Fruit fly (Drosophila melanogaster) whole organism, wandering third instar larva: ENCODE measurements around the gene ais.

Experiments used
- Abd-B ChIP-seq: fragments of >200 bp; optimal IDR thresholded peaks from 2 replicates; lab custom pipeline; 2017; ENCODE audit warnings: missing biosample characterization, missing genetic modification characterization
- CG32264 ChIP-seq: fragments of 200-800 bp; sonication (Bioruptor generic); optimal IDR thresholded peaks from 2 replicates; lab custom pipeline; 2016; ENCODE audit warnings: missing biosample characterization, missing genetic modification characterization
- CG9705 ChIP-seq: fragments of 200-800 bp; sonication (Bioruptor generic); optimal IDR thresholded peaks from 2 replicates; lab custom pipeline; 2018; ENCODE audit warnings: missing biosample characterization, mild to moderate bottlenecking, missing genetic modification characterization
- CrebA ChIP-seq: fragments of 200-800 bp; sonication (Bioruptor generic); optimal IDR thresholded peaks from 2 replicates; lab custom pipeline; 2016; ENCODE audit warnings: missing biosample characterization, mild to moderate bottlenecking, missing genetic modification characterization, borderline replicate concordance
- Dfd ChIP-seq: fragments of >200 bp; optimal IDR thresholded peaks from 2 replicates; lab custom pipeline; 2017; ENCODE audit warnings: missing biosample characterization, missing genetic modification characterization
- Dif ChIP-seq: fragments of 200-275, 200-300 bp; sonication (Bioruptor generic); optimal IDR thresholded peaks from 2 replicates; lab custom pipeline; 2018; ENCODE audit warnings: missing biosample characterization, missing genetic modification characterization; ENCODE audit not compliant: partially characterized antibody
- HLH106 ChIP-seq: fragments of 200-800 bp; optimal IDR thresholded peaks from 3 replicates; lab custom pipeline; 2019; ENCODE audit warnings: missing biosample characterization, mild to moderate bottlenecking, missing genetic modification characterization, moderate library complexity
- Hnf4 ChIP-seq: fragments of 200-800 bp; sonication (Bioruptor generic); optimal IDR thresholded peaks from 2 replicates; lab custom pipeline; 2016; ENCODE audit warnings: missing biosample characterization, mild to moderate bottlenecking, missing genetic modification characterization
- Hr78 ChIP-seq: fragments of >200 bp; optimal IDR thresholded peaks from 2 replicates; lab custom pipeline; 2017; ENCODE audit warnings: missing biosample characterization, missing genetic modification characterization
- Hr83 ChIP-seq: fragments of 200-300 bp; sonication (Bioruptor generic); optimal IDR thresholded peaks from 2 replicates; lab custom pipeline; 2016; ENCODE audit warnings: missing biosample characterization, mild to moderate bottlenecking, missing genetic modification characterization, moderate library complexity; ENCODE audit not compliant: poor library complexity, severe bottlenecking
- Jra ChIP-seq: sonication (Bioruptor generic); optimal IDR thresholded peaks from 2 replicates; lab custom pipeline; 2016; ENCODE audit warnings: missing biosample characterization, missing genetic modification characterization
- Myc ChIP-seq: fragments of >200 bp; optimal IDR thresholded peaks from 2 replicates; lab custom pipeline; 2017
- N ChIP-seq: fragments of >200 bp; optimal IDR thresholded peaks from 2 replicates; lab custom pipeline; 2018; ENCODE audit warnings: missing biosample characterization, missing external identifiers, missing genetic modification characterization
- OdsH ChIP-seq: fragments of 200-800 bp; sonication (Bioruptor generic); optimal IDR thresholded peaks from 2 replicates; lab custom pipeline; 2016; ENCODE audit warnings: missing biosample characterization, mild to moderate bottlenecking, missing genetic modification characterization
- Rel ChIP-seq, 2 experiments: fragments of 200-800 bp; sonication (Bioruptor generic) in 1 of 2; optimal IDR thresholded peaks; 2 replicates in 1 of 2; 3 replicates in 1 of 2; lab custom pipeline; 2016 to 2019; ENCODE audit warnings: mild to moderate bottlenecking in 2 of 2, missing biosample characterization in 2 of 2, missing genetic modification characterization in 2 of 2, moderate library complexity in 1 of 2
- Sp1 ChIP-seq: fragments of 200-800 bp; sonication (Bioruptor generic); optimal IDR thresholded peaks from 3 replicates; lab custom pipeline; 2019; ENCODE audit warnings: missing biosample characterization, mild to moderate bottlenecking, missing genetic modification characterization, moderate library complexity
- Vsx2 ChIP-seq: fragments of 200-300, 225-300 bp; sonication (Bioruptor generic); optimal IDR thresholded peaks from 2 replicates; lab custom pipeline; 2018; ENCODE audit warnings: missing biosample characterization, missing genetic modification characterization; ENCODE audit not compliant: partially characterized antibody
- br ChIP-seq: fragments of 200-800 bp; sonication (Bioruptor generic); optimal IDR thresholded peaks from 2 replicates; lab custom pipeline; 2016; ENCODE audit warnings: missing biosample characterization, missing genetic modification characterization
- brk ChIP-seq: fragments of 200-800 bp; sonication (Bioruptor generic); optimal IDR thresholded peaks from 2 replicates; lab custom pipeline; 2016; ENCODE audit warnings: missing biosample characterization, mild to moderate bottlenecking, missing genetic modification characterization
- dl ChIP-seq, 2 experiments: fragments of 175-275, 200-275 bp in 1 of 2; fragments of 200-275 bp in 1 of 2; sonication (Bioruptor generic); optimal IDR thresholded peaks; lab custom pipeline; 2018; ENCODE audit warnings: mild to moderate bottlenecking in 2 of 2, missing biosample characterization in 2 of 2, missing genetic modification characterization in 2 of 2, moderate library complexity in 2 of 2; ENCODE audit not compliant: partially characterized antibody in 2 of 2, insufficient read depth in 1 of 2
- dmrt93B ChIP-seq: fragments of 200-800 bp; sonication (Bioruptor generic); optimal IDR thresholded peaks from 2 replicates; lab custom pipeline; 2018; ENCODE audit warnings: missing biosample characterization, mild to moderate bottlenecking, missing genetic modification characterization
- ey ChIP-seq: fragments of 200-800 bp; sonication (Bioruptor generic); optimal IDR thresholded peaks from 2 replicates; lab custom pipeline; 2016; ENCODE audit warnings: missing biosample characterization, missing genetic modification characterization
- foxo ChIP-seq, 2 experiments: fragments of 200-800 bp; sonication (Bioruptor generic); optimal IDR thresholded peaks; 2 replicates in 1 of 2; 3 replicates in 1 of 2; lab custom pipeline; 2016 to 2017; ENCODE audit warnings: missing biosample characterization in 2 of 2, missing genetic modification characterization in 2 of 2
- fru ChIP-seq: fragments of 200-800 bp; sonication (Bioruptor generic); optimal IDR thresholded peaks from 3 replicates; lab custom pipeline; 2016; ENCODE audit warnings: missing biosample characterization, mild to moderate bottlenecking, missing genetic modification characterization
- h ChIP-seq: fragments of 200-800 bp; sonication (Bioruptor generic); optimal IDR thresholded peaks from 3 replicates; lab custom pipeline; 2016; ENCODE audit warnings: missing biosample characterization, mild to moderate bottlenecking, missing genetic modification characterization
- jim ChIP-seq: fragments of 175-275, 200-325 bp; sonication (Bioruptor generic); optimal IDR thresholded peaks from 2 replicates; lab custom pipeline; 2016; ENCODE audit warnings: missing biosample characterization, mild to moderate bottlenecking, missing genetic modification characterization
- lola ChIP-seq: fragments of >200 bp; optimal IDR thresholded peaks from 2 replicates; lab custom pipeline; 2017; ENCODE audit warnings: missing biosample characterization, missing genetic modification characterization
- pan ChIP-seq: fragments of >200 bp; optimal IDR thresholded peaks from 2 replicates; lab custom pipeline; 2017
- psq ChIP-seq: fragments of 200-800 bp; sonication (Bioruptor generic); optimal IDR thresholded peaks from 3 replicates; lab custom pipeline; 2017; ENCODE audit warnings: missing biosample characterization, mild to moderate bottlenecking, missing genetic modification characterization, moderate library complexity
- rgr ChIP-seq: fragments of 200-800 bp; sonication (Bioruptor generic); optimal IDR thresholded peaks from 3 replicates; lab custom pipeline; 2016; ENCODE audit warnings: missing biosample characterization, mild to moderate bottlenecking, missing genetic modification characterization
- sage ChIP-seq: fragments of 200-800 bp; sonication (Bioruptor generic); optimal IDR thresholded peaks from 2 replicates; lab custom pipeline; 2016; ENCODE audit warnings: missing biosample characterization, mild to moderate bottlenecking, missing genetic modification characterization
- sv ChIP-seq: fragments of 200-800 bp; sonication (Bioruptor generic); optimal IDR thresholded peaks from 3 replicates; lab custom pipeline; 2016; ENCODE audit warnings: missing biosample characterization, missing genetic modification characterization
- tai ChIP-seq: sonication (Bioruptor generic); optimal IDR thresholded peaks from 2 replicates; lab custom pipeline; 2016; ENCODE audit warnings: missing biosample characterization, missing genetic modification characterization
- woc ChIP-seq: sonication (Bioruptor generic); optimal IDR thresholded peaks from 2 replicates; lab custom pipeline; 2016; ENCODE audit warnings: missing biosample characterization, mild to moderate bottlenecking, missing genetic modification characterization

Gene ais

dm6 chr3L:17842892-17843703 is 38.6 kb upstream of the ais start, which contains the start of gene CG5567:
Gene CG5567 (minus strand): TSS chr3L:17843544.
- TF ChIP-seq brk (GFP tag; lab: Kevin White, UChicago) (no peak), woc (GFP tag; lab: Kevin White, UChicago) (peak; percentile 41), Rel (GFP tag; optimal IDR thresholded peaks at IDR 0.05; lab: Kevin White, UChicago) (no peak), Rel (tag; optimal IDR thresholded peaks at IDR 0.05; lab: Kevin White, UChicago) (peak; percentile 23), foxo (GFP tag; optimal IDR thresholded peaks at IDR 0.05; lab: Kevin White, UChicago) (peak in 1 of 2 experiments; percentile 23)

DNA sequence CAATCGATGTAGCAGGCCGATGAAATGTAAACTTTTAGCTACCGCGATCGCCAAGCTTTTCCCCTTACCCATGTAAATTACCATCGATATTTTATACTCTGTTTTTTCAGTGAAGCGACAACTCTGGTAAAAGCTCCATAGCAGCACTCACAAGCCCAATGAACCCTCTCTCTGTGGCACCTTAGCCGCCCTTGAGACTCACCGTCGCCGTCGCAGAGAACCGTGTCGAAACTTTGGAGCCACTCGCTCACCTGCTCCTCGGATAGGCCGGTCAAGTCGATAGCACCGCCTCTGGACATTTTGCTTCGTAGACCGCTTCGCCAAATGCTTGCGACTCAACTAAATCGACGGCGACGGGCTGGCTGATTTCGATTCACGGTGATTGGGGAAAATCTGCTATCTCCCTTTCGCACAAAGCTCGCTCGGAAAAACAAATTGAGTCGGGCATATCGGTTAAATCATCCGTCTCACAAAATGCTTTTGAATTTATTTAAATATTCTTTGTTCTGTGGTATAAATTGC is 36.6 kb upstream of the ais start, which contains the start of gene CG5577:
Gene CG5577, minus strand, starts transcription at position 343 of the 522 bp plus-strand sequence.
- TF ChIP-seq tai (GFP tag; lab: Kevin White, UChicago) (no peak), lola (GFP tag; lab: Kevin White, UChicago) (no peak), CG9705 (GFP tag; lab: Kevin White, UChicago) (no peak), fru (GFP tag; lab: Kevin White, UChicago) (peak; percentile 26), rgr (GFP tag; lab: Kevin White, UChicago) (peak; percentile 16), woc (GFP tag; lab: Kevin White, UChicago) (peak; percentile 43), Vsx2 (no peak), brk (GFP tag; lab: Kevin White, UChicago) (no peak), sage (no peak), Dif (GFP tag; lab: Kevin White, UChicago) (peak; percentile 48), ey (GFP tag; lab: Kevin White, UChicago) (no peak), dl (GFP tag; optimal IDR thresholded peaks at IDR 0.05; lab: Kevin White, UChicago; ENCODE audit: insufficient read depth in 1 of 2, partially characterized antibody in 2 of 2) (no peak), Rel (GFP tag; optimal IDR thresholded peaks at IDR 0.05; lab: Kevin White, UChicago) (no peak), Rel (tag; optimal IDR thresholded peaks at IDR 0.05; lab: Kevin White, UChicago) (peak; percentile 33), psq (GFP tag; lab: Kevin White, UChicago) (no peak), Hnf4 (no peak), OdsH (peak; percentile 5), dmrt93B (GFP tag; lab: Kevin White, UChicago) (no peak), foxo (GFP tag; optimal IDR thresholded peaks at IDR 0.05; lab: Kevin White, UChicago) (no peak), br (peak; percentile 10), Myc (lab: Kevin White, UChicago) (no peak), CrebA (GFP tag; lab: Kevin White, UChicago) (no peak), Sp1 (GFP tag; lab: Kevin White, UChicago) (peak; percentile 47), h (GFP tag; lab: Kevin White, UChicago) (peak; percentile 51), Hr83 (GFP tag; lab: Kevin White, UChicago) (no peak), N (GFP tag; lab: Kevin White, UChicago) (no peak), pan (no peak), HLH106 (peak; percentile 38), Hr78 (no peak), CG32264 (GFP tag; lab: Kevin White, UChicago) (no peak), Abd-B (GFP tag; lab: Kevin White, UChicago) (no peak), Dfd (GFP tag; lab: Kevin White, UChicago) (no peak), sv (GFP tag; lab: Kevin White, UChicago) (no peak), jim (no peak), Jra (GFP tag; lab: Kevin White, UChicago) (no peak)
- TF ChIP-seq, all 38 proteins: peak for 10

dm6 chr3L:17835074-17835473 is 30.6 kb upstream of the ais start, which contains the start of gene CG32189:
Gene CG32189 (minus strand): TSS chr3L:17835174.
- TF ChIP-seq sv (GFP tag; lab: Kevin White, UChicago) = no peak
- no peak for TF ChIP-seq woc (GFP tag; lab: Kevin White, UChicago)
- TF ChIP-seq dl (GFP tag; optimal IDR thresholded peaks at IDR 0.05; lab: Kevin White, UChicago; ENCODE audit: insufficient read depth in 1 of 2, partially characterized antibody in 2 of 2) = no peak
- no peak for TF ChIP-seq Hr78
- no peak for TF ChIP-seq Abd-B (GFP tag; lab: Kevin White, UChicago)
- TF ChIP-seq sage = no peak
- TF ChIP-seq Vsx2 = no peak
- no peak for TF ChIP-seq CrebA (GFP tag; lab: Kevin White, UChicago)
- TF ChIP-seq Hr83 (GFP tag; lab: Kevin White, UChicago) = no peak
- TF ChIP-seq dmrt93B (GFP tag; lab: Kevin White, UChicago) = no peak
- TF ChIP-seq pan = no peak
